Worm (Caenorhabditis elegans): ENCODE measurements around the gene F14H8.4.

DNA sequence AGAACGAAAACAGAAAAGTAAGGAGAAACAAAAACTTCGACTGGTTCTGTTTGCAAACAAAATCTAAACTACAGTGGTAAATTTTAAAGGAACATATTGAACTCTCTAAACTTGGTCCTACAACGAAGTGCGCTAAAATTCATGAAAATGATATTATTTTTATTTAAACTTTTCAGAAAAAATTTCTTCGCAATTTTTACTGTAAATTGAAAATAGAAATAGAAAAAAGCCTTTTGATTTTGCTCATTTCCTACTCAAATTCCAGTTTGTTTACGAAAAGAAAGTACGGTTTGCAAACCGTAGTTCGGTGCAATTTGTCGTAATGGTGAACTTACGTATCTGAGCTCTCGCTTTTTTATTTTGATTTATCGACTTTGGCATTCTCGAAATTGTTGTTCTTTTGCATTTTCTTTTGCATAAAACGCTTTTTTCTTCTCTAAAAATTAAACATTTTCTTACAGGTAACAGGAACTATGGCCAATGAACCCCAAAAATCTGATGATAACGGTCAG, 42.2 kb downstream of the F14H8.4 start, which contains the start of gene otub-1:
- TF ChIP-seq aly-1 (tag; optimal IDR thresholded peaks at IDR 0.05) (no peak), ama-1 (optimal IDR thresholded peaks at IDR 0.05) (no peak), ets-7 (tag; optimal IDR thresholded peaks at IDR 0.05) (no peak), flt-1 (GFP tag; IDR thresholded peaks at IDR 0.05) (no peak), hmg-4 (GFP tag; optimal IDR thresholded peaks at IDR 0.05) (no peak), sea-1 (GFP tag; conservative IDR thresholded peaks at IDR 0.05) (no peak), tbx-11 (GFP tag; IDR thresholded peaks at IDR 0.05) (no peak), pes-1 (GFP tag; IDR thresholded peaks at IDR 0.05) (no peak), scrt-1 (GFP tag; IDR thresholded peaks at IDR 0.05) (no peak), hnd-1 (tag; optimal IDR thresholded peaks at IDR 0.05) (no peak), ceh-13 (GFP tag; optimal IDR thresholded peaks at IDR 0.05) (no peak), tra-4 (tag; optimal IDR thresholded peaks at IDR 0.05) (no peak)

All from whole organism, early embryonic.